Worm (Caenorhabditis elegans): ENCODE measurements around the gene srbc-14.

Gene srbc-14

ce11 chrV:17022613-17023322 is 48.7 kb downstream of the srbc-14 start, which contains the start of the genes F49H6.8 and F49H6.5:
F49H6.8 (minus strand) TSS chrV:17022663.
F49H6.5 (plus strand) TSS chrV:17023241.
- TF ChIP-seq aha-1 (tag) (no peak), mes-2 (tag; optimal IDR thresholded peaks at IDR 0.05; ENCODE audit: poor library complexity, severe bottlenecking) (no peak), duxl-1 (tag; optimal IDR thresholded peaks at IDR 0.05; ENCODE audit: poor library complexity) (no peak), nhr-28 (tag; optimal IDR thresholded peaks at IDR 0.05) (peak; percentile 64), jun-1 (tag; optimal IDR thresholded peaks at IDR 0.05) (no peak), dmd-6 (GFP tag; IDR thresholded peaks at IDR 0.05) (peak; percentile 52), php-3 (GFP tag; IDR thresholded peaks at IDR 0.05) (peak; percentile 67; the same call in 1 of the 2 replicates)

DNA sequence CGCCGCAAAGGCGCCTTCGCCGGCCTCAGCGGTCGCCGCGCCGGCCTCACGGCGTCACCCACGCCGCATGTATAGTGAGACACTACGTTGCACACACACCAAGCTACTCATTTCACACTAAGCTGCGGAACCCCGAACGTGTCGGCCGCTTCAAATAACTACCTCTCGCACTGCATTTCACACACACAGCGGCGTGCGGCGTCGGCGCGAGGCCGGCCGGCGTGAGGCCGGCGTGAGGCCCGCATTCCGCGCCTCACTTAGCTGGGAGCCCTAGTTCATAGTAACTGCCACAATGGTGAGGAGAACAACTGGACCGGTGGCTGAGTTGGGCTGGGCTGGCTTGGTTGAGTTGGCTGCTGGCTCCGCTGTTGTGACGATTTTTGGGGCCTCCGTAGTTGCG is 49.4 kb downstream of the srbc-14 start:
- TF ChIP-seq egl-43 (GFP tag; IDR thresholded peaks at IDR 0.05) (0 out of 2 replicates have a peak, but pooled peaks have one; percentile 34), nhr-42 (GFP tag; IDR thresholded peaks at IDR 0.05) (peak; percentile 36; the same call in 1 of the 2 replicates), set-16 (GFP tag; IDR thresholded peaks at IDR 0.05) (peak; percentile 92)

ce11 chrV:17021361-17021760 is 50.1 kb downstream of the srbc-14 start, which contains the start of gene F49H6.12:
F49H6.12 (minus strand) TSS chrV:17021461.
- TF ChIP-seq nhr-25 (tag; optimal IDR thresholded peaks at IDR 0.05; ENCODE audit: borderline replicate concordance, insufficient read depth) (no peak), hlh-30 (tag; optimal IDR thresholded peaks at IDR 0.05; ENCODE audit: insufficient read depth) (no peak), F10B5.3 (tag; optimal IDR thresholded peaks at IDR 0.05) (no peak), F49E8.2 (tag; optimal IDR thresholded peaks at IDR 0.05; ENCODE audit: borderline replicate concordance) (no peak), mep-1 (tag; optimal IDR thresholded peaks at IDR 0.05) (no peak), fkh-10 (GFP tag; optimal IDR thresholded peaks at IDR 0.05) (no peak), hif-1 (tag; optimal IDR thresholded peaks at IDR 0.05) (no peak), lin-15B (tag; optimal IDR thresholded peaks at IDR 0.05) (no peak), duxl-1 (tag; optimal IDR thresholded peaks at IDR 0.05; ENCODE audit: poor library complexity) (no peak)
